Fruit fly (Drosophila melanogaster) Kc167 (cell line): ENCODE measurements around the gene meigo.

Experiments
- Myc ChIP-seq: fragments of >200 bp; optimal IDR thresholded peaks from 2 replicates; lab custom pipeline; 2017; ENCODE audit warnings: missing external identifiers
- Sin3A ChIP-seq: fragments of >200 bp; optimal IDR thresholded peaks from 2 replicates; lab custom pipeline; 2018; ENCODE audit warnings: missing external identifiers
- h ChIP-seq: fragments of >200 bp; optimal IDR thresholded peaks from 3 replicates; lab custom pipeline; 2018; ENCODE audit warnings: missing external identifiers
- insv ChIP-seq: fragments of >200 bp; optimal IDR thresholded peaks from 3 replicates; lab custom pipeline; 2018; ENCODE audit warnings: missing external identifiers
- psq ChIP-seq: fragments of >200 bp; optimal IDR thresholded peaks from 2 replicates; lab custom pipeline; 2017; ENCODE audit warnings: missing external identifiers
- ttk ChIP-seq: sonication (Bioruptor generic); optimal IDR thresholded peaks from 2 replicates; lab custom pipeline; 2017; ENCODE audit warnings: missing external identifiers

DNA sequence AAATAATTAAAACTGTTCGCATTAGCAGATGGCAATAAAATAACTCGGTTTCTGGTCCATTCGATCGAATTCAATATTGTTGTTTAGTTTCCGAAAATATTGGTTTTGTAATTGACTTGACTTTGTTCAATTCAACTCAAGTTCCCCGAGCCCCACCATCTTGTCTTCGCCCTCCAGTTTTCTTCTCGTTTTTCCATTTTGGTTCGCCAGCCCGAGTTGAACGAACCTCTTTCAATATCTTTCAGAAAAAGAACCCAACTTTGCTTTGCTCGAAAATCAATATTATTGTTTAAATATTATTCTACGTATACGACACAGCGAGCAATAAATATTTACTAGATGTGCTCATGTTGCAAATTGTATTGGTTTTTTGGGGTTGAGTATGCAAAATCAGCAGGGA is 20.6 kb downstream of the meigo start:
- TF ChIP-seq insv (lab: Kevin White, UChicago): no peak
- no peak for TF ChIP-seq psq (lab: Kevin White, UChicago)
- TF ChIP-seq h (lab: Kevin White, UChicago): no peak
- TF ChIP-seq ttk: no peak
- TF ChIP-seq Myc (lab: Kevin White, UChicago): no peak
- no peak for TF ChIP-seq Sin3A (lab: Kevin White, UChicago)
